Fruit fly (Drosophila melanogaster) whole organism, prepupa: ENCODE data around the gene CG17068.
A peak's percentile ranks its signal among the peaks of the same experiment; 100 is the strongest.
"Not testable (repeated sequence)": the region's sequence is repeated elsewhere in the genome, so short reads cannot be mapped to it uniquely, and the experiment has no call there.

Experiments
- Blimp-1 ChIP-seq: fragments of 200-800 bp; sonication (Bioruptor generic); optimal IDR thresholded peaks from 3 replicates; lab custom pipeline; 2017; ENCODE audit warnings: missing biosample characterization, missing genetic modification characterization, mild to moderate bottlenecking, moderate library complexity, missing genetic modification reagents
- CG10669 ChIP-seq: fragments of 200-800 bp; sonication (Bioruptor generic); optimal IDR thresholded peaks from 3 replicates; lab custom pipeline; 2018; ENCODE audit warnings: missing biosample characterization, mild to moderate bottlenecking, missing genetic modification characterization, moderate library complexity
- CG11294 ChIP-seq: fragments of 200-800 bp; sonication (Bioruptor generic); IDR thresholded peaks from 2 replicates; pipeline ENCODE4 v1.3.6; 2022; ENCODE audit warnings: missing biosample characterization, missing genetic modification characterization
- CG11762 ChIP-seq: fragments of 200-800 bp; sonication (Bioruptor generic); optimal IDR thresholded peaks from 3 replicates; lab custom pipeline; 2016; ENCODE audit warnings: missing biosample characterization, missing genetic modification characterization; ENCODE audit not compliant: insufficient read depth
- CG11902 ChIP-seq: fragments of 200-800 bp; sonication (Bioruptor generic); optimal IDR thresholded peaks from 3 replicates; lab custom pipeline; 2016; ENCODE audit warnings: missing biosample characterization, missing genetic modification characterization
- CG15336 ChIP-seq: fragments of 200-800 bp; sonication (Bioruptor generic); IDR thresholded peaks from 2 replicates; pipeline ENCODE4 v1.3.6; 2022; ENCODE audit warnings: missing biosample characterization, missing genetic modification characterization
- CG1621 ChIP-seq: fragments of 200-800 bp; sonication (Bioruptor generic); optimal IDR thresholded peaks from 3 replicates; lab custom pipeline; 2018; ENCODE audit warnings: missing biosample characterization, mild to moderate bottlenecking, missing genetic modification characterization
- CG3032 ChIP-seq: fragments of 200-800 bp; optimal IDR thresholded peaks from 2 replicates; lab custom pipeline; 2019; ENCODE audit warnings: missing biosample characterization, mild to moderate bottlenecking, missing genetic modification characterization, moderate library complexity
- CG31627 ChIP-seq: fragments of 200-800 bp; sonication (Bioruptor generic); optimal IDR thresholded peaks from 3 replicates; lab custom pipeline; 2016; ENCODE audit warnings: missing biosample characterization, missing genetic modification characterization
- CG32006 ChIP-seq: fragments of 200-800 bp; sonication (Bioruptor generic); optimal IDR thresholded peaks from 3 replicates; lab custom pipeline; 2017; ENCODE audit warnings: missing biosample characterization, mild to moderate bottlenecking, missing genetic modification characterization
- CG34406 ChIP-seq: fragments of 200-800 bp; sonication (Bioruptor generic); optimal IDR thresholded peaks from 3 replicates; lab custom pipeline; 2016; ENCODE audit warnings: missing biosample characterization, missing genetic modification characterization
- CG3919 ChIP-seq: fragments of 200-800 bp; sonication (Bioruptor generic); optimal IDR thresholded peaks from 3 replicates; lab custom pipeline; 2016; ENCODE audit warnings: missing biosample characterization, missing genetic modification characterization
- CG4318 ChIP-seq: fragments of 200-800 bp; sonication (Bioruptor generic); optimal IDR thresholded peaks from 3 replicates; lab custom pipeline; 2017; ENCODE audit warnings: missing biosample characterization, mild to moderate bottlenecking, missing genetic modification characterization
- CG6163 ChIP-seq: fragments of 200-800 bp; sonication (Bioruptor generic); IDR thresholded peaks from 3 replicates; pipeline ENCODE4 v1.3.6; 2022; ENCODE audit warnings: missing biosample characterization, missing genetic modification characterization
- CG6808 ChIP-seq: fragments of 200-800 bp; sonication (Bioruptor generic); optimal IDR thresholded peaks from 3 replicates; lab custom pipeline; 2017; ENCODE audit warnings: missing biosample characterization, missing genetic modification characterization, mild to moderate bottlenecking, moderate library complexity, missing genetic modification reagents
- CG7368 ChIP-seq: fragments of 200-800 bp; sonication (Bioruptor generic); optimal IDR thresholded peaks from 3 replicates; lab custom pipeline; 2016; ENCODE audit warnings: missing biosample characterization, missing genetic modification characterization
- CG8119 ChIP-seq: fragments of 200-800 bp; sonication (Bioruptor generic); IDR thresholded peaks from 3 replicates; pipeline ENCODE4 v1.3.6; 2022; ENCODE audit warnings: missing biosample characterization, missing genetic modification characterization
- CG8319 ChIP-seq: fragments of 200-800 bp; sonication (Bioruptor generic); optimal IDR thresholded peaks from 3 replicates; lab custom pipeline; 2016; ENCODE audit warnings: missing biosample characterization, missing genetic modification characterization
- CG8632 ChIP-seq: fragments of 200-800 bp; sonication (Bioruptor generic); optimal IDR thresholded peaks from 3 replicates; lab custom pipeline; 2016; ENCODE audit warnings: missing biosample characterization, missing genetic modification characterization
- Eip78C ChIP-seq: fragments of 200-800 bp; sonication (Bioruptor generic); peaks from one replicate; lab custom pipeline; 2016; ENCODE audit warnings: missing biosample characterization, missing genetic modification characterization
- Eip93F ChIP-seq: fragments of 200-800 bp; sonication (Bioruptor generic); optimal IDR thresholded peaks from 2 replicates; lab custom pipeline; 2016; ENCODE audit warnings: missing biosample characterization, mild to moderate bottlenecking, missing genetic modification characterization
- Ets21C ChIP-seq: fragments of 200-800 bp; sonication (Bioruptor generic); optimal IDR thresholded peaks from 3 replicates; lab custom pipeline; 2016; ENCODE audit warnings: missing biosample characterization, missing genetic modification characterization
- Ets96B ChIP-seq: fragments of 200-800 bp; optimal IDR thresholded peaks from 2 replicates; lab custom pipeline; 2019; ENCODE audit warnings: missing biosample characterization, mild to moderate bottlenecking, missing genetic modification characterization, moderate library complexity
- Hr38 ChIP-seq: sonication (Bioruptor generic); optimal IDR thresholded peaks from 2 replicates; lab custom pipeline; 2016; ENCODE audit warnings: missing biosample characterization, missing genetic modification characterization
- Hr39 ChIP-seq: fragments of 200-800 bp; sonication (Bioruptor generic); optimal IDR thresholded peaks from 2 replicates; lab custom pipeline; 2016; ENCODE audit warnings: missing biosample characterization, missing genetic modification characterization
- Hr4 ChIP-seq: fragments of 200-800 bp; sonication (Bioruptor generic); optimal IDR thresholded peaks from 3 replicates; lab custom pipeline; 2016; ENCODE audit warnings: missing biosample characterization, missing genetic modification characterization
- Lpt ChIP-seq: fragments of 200-800 bp; sonication (Bioruptor generic); optimal IDR thresholded peaks from 3 replicates; lab custom pipeline; 2016; ENCODE audit warnings: missing biosample characterization, missing genetic modification characterization
- Met ChIP-seq: fragments of 200-800 bp; sonication (Bioruptor generic); optimal IDR thresholded peaks from 3 replicates; lab custom pipeline; 2016; ENCODE audit warnings: missing biosample characterization, missing genetic modification characterization
- Smox ChIP-seq: fragments of 200-800 bp; sonication (Bioruptor generic); optimal IDR thresholded peaks from 3 replicates; lab custom pipeline; 2016; ENCODE audit warnings: missing biosample characterization, missing genetic modification characterization
- Sox15 ChIP-seq: fragments of 200-800 bp; sonication (Bioruptor generic); optimal IDR thresholded peaks from 3 replicates; lab custom pipeline; 2016; ENCODE audit warnings: missing biosample characterization, missing genetic modification characterization
- achi ChIP-seq: fragments of 200-800 bp; sonication (Bioruptor generic); optimal IDR thresholded peaks from 3 replicates; lab custom pipeline; 2016; ENCODE audit warnings: missing biosample characterization, missing genetic modification characterization
- acj6 ChIP-seq: fragments of 200-800 bp; sonication (Bioruptor generic); optimal IDR thresholded peaks from 3 replicates; lab custom pipeline; 2016; ENCODE audit warnings: missing biosample characterization, missing genetic modification characterization
- cyc ChIP-seq: fragments of 200-800 bp; sonication (Bioruptor generic); optimal IDR thresholded peaks from 3 replicates; lab custom pipeline; 2016; ENCODE audit warnings: missing biosample characterization, missing genetic modification characterization
- dac ChIP-seq: fragments of 200-800 bp; sonication (Bioruptor generic); optimal IDR thresholded peaks from 2 replicates; lab custom pipeline; 2017; ENCODE audit warnings: missing biosample characterization, mild to moderate bottlenecking, missing genetic modification characterization
- dsx ChIP-seq: fragments of 200-800 bp; optimal IDR thresholded peaks from 3 replicates; lab custom pipeline; 2019; ENCODE audit warnings: missing biosample characterization, mild to moderate bottlenecking, missing genetic modification characterization, moderate library complexity; ENCODE audit not compliant: poor library complexity, severe bottlenecking
- eg ChIP-seq: fragments of 200-800 bp; sonication (Bioruptor generic); IDR thresholded peaks from 3 replicates; pipeline ENCODE4 v1.3.6; 2022; ENCODE audit warnings: missing biosample characterization, missing genetic modification characterization
- esn ChIP-seq: fragments of 200-800 bp; sonication (Bioruptor generic); optimal IDR thresholded peaks from 2 replicates; lab custom pipeline; 2016; ENCODE audit warnings: missing biosample characterization, mild to moderate bottlenecking, missing genetic modification characterization, moderate library complexity
- fd85E ChIP-seq: fragments of 200-800 bp; sonication (Bioruptor generic); optimal IDR thresholded peaks from 3 replicates; lab custom pipeline; 2016; ENCODE audit warnings: missing biosample characterization, missing genetic modification characterization
- fkh ChIP-seq: fragments of 200-800 bp; sonication (Bioruptor generic); optimal IDR thresholded peaks from 3 replicates; lab custom pipeline; 2017; ENCODE audit warnings: missing biosample characterization, mild to moderate bottlenecking, missing genetic modification characterization, moderate library complexity
- net ChIP-seq: fragments of 200-800 bp; sonication (Bioruptor generic); optimal IDR thresholded peaks from 3 replicates; lab custom pipeline; 2016; ENCODE audit warnings: missing biosample characterization, missing genetic modification characterization
- pdm3 ChIP-seq: fragments of 200-800 bp; sonication (Bioruptor generic); optimal IDR thresholded peaks from 3 replicates; lab custom pipeline; 2016; ENCODE audit warnings: missing biosample characterization, missing genetic modification characterization
- spab ChIP-seq: fragments of 200-800 bp; sonication (Bioruptor generic); optimal IDR thresholded peaks from 2 replicates; lab custom pipeline; 2017; ENCODE audit warnings: missing biosample characterization, mild to moderate bottlenecking, missing genetic modification characterization, missing genetic modification reagents
- ss ChIP-seq, 2 experiments: fragments of 200-800 bp; sonication (Bioruptor generic); optimal IDR thresholded peaks; 2 replicates in 1 of 2; 3 replicates in 1 of 2; lab custom pipeline; 2017 to 2018; ENCODE audit warnings: mild to moderate bottlenecking in 2 of 2, missing biosample characterization in 2 of 2, missing genetic modification characterization in 2 of 2, moderate library complexity in 1 of 2
- topi ChIP-seq: fragments of 200-800 bp; sonication (Bioruptor generic); optimal IDR thresholded peaks from 3 replicates; lab custom pipeline; 2016; ENCODE audit warnings: missing biosample characterization, missing genetic modification characterization

The CG17068 gene

DNA sequence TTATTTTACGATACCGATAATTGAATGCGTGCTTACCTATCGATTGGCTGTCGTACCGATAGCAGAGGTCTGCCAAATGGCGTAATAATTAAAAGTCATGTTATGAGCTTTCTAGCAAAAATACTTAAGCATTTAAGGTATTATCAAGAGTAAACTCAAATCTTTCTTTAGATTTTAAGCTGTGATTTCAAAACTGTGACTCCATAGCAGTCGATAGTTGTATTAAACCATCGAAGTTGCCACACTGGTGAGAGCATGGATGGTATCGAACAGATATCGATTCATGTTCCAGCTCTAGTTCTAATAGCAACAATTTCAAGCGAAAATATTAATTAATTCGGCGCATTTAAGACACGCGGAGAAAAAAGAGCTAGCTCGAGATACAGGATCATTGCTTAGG lies at the start of gene CG17068, which contains the start of gene Rab10:
Gene CG17068, minus strand, starts transcription at position 25 of the 400 bp plus-strand sequence.
Gene Rab10, plus strand, starts transcription at position 270 of the 400 bp plus-strand sequence.
- TF ChIP-seq Blimp-1 (GFP tag; lab: Kevin White, UChicago) = no peak
- peak; percentile 58 for TF ChIP-seq Eip78C (GFP tag; lab: Kevin White, UChicago)
- TF ChIP-seq Met (GFP tag; lab: Kevin White, UChicago) = peak; percentile 4
- peak; percentile 28 for TF ChIP-seq CG3032 (tag; lab: Kevin White, UChicago)
- TF ChIP-seq CG6808 (GFP tag; lab: Kevin White, UChicago) = no peak
- TF ChIP-seq Hr39 (GFP tag; lab: Kevin White, UChicago) = peak; percentile 10
- no peak for TF ChIP-seq CG6163
- peak; percentile 4 for TF ChIP-seq achi (GFP tag; lab: Kevin White, UChicago)
- peak; percentile 13 for TF ChIP-seq esn (GFP tag; lab: Kevin White, UChicago)
- no peak for TF ChIP-seq CG11294 (GFP tag; lab: Robert Waterston, UW)
- no peak for TF ChIP-seq dac (GFP tag; lab: Kevin White, UChicago)

DNA sequence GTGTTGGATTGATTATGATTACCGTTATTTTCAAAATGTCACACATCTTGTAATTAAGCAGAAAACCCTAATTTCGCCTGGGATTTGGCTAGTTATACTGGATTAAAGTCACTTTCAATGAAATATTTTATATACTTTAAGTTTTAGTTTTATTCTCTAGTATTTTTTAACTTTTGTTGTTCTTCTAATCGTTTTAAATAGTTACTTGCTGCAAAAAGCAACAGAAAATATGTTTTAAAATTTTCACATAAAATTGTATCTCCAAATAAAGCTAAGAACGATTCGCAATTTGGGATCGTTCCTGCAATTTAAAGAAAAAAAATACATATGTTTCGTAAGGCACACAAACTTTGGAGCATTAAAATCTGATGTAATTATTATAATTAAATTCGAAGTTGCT lies 18.8 kb upstream of the CG17068 start, which contains the start of gene Inx6:
Gene Inx6, minus strand, starts transcription at position 101 of the 400 bp plus-strand sequence.
- TF ChIP-seq CG15336 (GFP tag; lab: Robert Waterston, UW) (no peak), dsx (GFP tag; lab: Kevin White, UChicago) (no peak), Lpt (GFP tag; lab: Kevin White, UChicago) (no peak), Hr4 (no peak), fkh (GFP tag; lab: Kevin White, UChicago) (no peak), CG4318 (GFP tag; lab: Kevin White, UChicago) (no peak), eg (GFP tag; lab: Robert Waterston, UW) (no peak), net (no peak), CG8119 (GFP tag; lab: Robert Waterston, UW) (no peak), spab (GFP tag; lab: Kevin White, UChicago) (no peak), topi (GFP tag; lab: Kevin White, UChicago) (no peak), CG7368 (no peak), cyc (GFP tag; lab: Kevin White, UChicago) (no peak)

DNA sequence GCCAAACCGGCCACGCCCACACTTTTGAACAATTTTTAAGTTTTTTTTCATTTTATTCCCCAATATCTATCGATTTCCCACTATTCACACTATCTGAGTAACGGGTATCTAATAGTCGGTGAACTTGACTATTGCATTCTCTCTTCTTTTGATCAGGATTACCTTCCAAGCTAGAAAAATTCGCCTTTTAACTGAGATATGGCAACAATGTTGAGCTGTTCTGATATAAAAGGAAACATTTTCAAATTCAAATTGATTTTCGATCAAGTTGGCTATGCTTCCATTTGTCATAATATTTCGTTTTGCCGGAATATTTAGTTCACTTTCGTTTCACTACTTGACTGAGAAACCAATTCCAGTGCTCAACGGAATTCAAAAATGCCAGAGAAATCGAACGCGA lies 8.0 kb upstream of the CG17068 start, which contains the start of gene CG42577:
Gene CG42577, plus strand, starts transcription at position 301 of the 400 bp plus-strand sequence.
- TF ChIP-seq CG3032 (tag; lab: Kevin White, UChicago); CG4318 (GFP tag; lab: Kevin White, UChicago); pdm3 (GFP tag; lab: Kevin White, UChicago): not testable (repeated sequence)

DNA sequence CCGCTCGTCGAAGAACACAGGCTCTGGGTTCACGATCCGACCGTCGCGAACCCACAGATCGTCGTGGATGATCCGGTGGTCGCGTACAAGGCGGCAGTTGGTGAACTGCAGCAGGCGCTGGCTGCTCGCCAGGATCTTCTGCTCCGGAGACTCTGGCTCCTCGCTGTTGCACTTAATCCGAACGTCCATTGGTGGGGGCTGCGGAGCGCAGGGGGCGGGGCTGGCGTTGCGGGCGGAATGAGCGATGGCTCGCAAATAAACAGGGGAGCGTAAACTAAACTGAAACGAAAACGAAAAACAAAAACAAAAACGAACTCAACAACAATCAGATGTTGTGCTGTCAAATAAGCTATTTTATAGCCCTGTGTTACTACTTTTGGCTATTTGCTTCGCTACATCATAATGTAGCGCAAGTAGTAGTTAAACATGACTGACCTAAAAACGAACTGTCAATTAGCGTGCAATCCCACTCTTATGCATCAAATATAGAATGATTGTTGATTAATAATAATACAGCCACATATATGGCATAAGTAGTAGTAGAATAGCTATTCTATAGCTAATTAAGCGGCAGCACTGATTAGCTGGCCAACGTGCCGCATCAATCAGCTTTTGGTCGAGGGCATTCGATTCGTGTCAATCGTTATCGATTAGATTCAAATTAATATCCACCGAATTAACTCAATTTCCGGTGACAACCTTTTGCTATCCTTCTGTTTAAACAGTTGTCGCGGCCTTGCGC lies 6.1 kb upstream of the CG17068 start, which contains the start of gene CG17065:
Gene CG17065, minus strand, starts transcription at position 351 of the 742 bp plus-strand sequence.
- no peak for TF ChIP-seq Ets21C (GFP tag; lab: Kevin White, UChicago)
- peak; percentile 31 for TF ChIP-seq Hr39 (GFP tag; lab: Kevin White, UChicago)
- TF ChIP-seq eg (GFP tag; lab: Robert Waterston, UW) = no peak
- TF ChIP-seq Ets96B (tag; lab: Kevin White, UChicago) = peak; percentile 25
- no peak for TF ChIP-seq CG10669 (GFP tag; lab: Kevin White, UChicago)
- no peak for TF ChIP-seq CG1621 (tag; lab: Kevin White, UChicago)
- no peak for TF ChIP-seq ss (GFP tag; optimal IDR thresholded peaks at IDR 0.05; lab: Kevin White, UChicago)
- TF ChIP-seq topi (GFP tag; lab: Kevin White, UChicago) = peak; percentile 16
- TF ChIP-seq CG32006 (GFP tag; lab: Kevin White, UChicago) = peak; percentile 25
- no peak for TF ChIP-seq Smox
- no peak for TF ChIP-seq Hr38 (GFP tag; lab: Kevin White, UChicago)
- no peak for TF ChIP-seq CG34406
- TF ChIP-seq acj6 = peak; percentile 1
- TF ChIP-seq fd85E = no peak
- no peak for TF ChIP-seq CG11902 (GFP tag; lab: Kevin White, UChicago)
- no peak for TF ChIP-seq Eip93F
- TF ChIP-seq esn (GFP tag; lab: Kevin White, UChicago) = no peak
- peak; percentile 29 for TF ChIP-seq CG31627 (GFP tag; lab: Kevin White, UChicago)
- TF ChIP-seq Sox15 (GFP tag; lab: Kevin White, UChicago) = no peak
- peak; percentile 12 for TF ChIP-seq CG3919 (GFP tag; lab: Kevin White, UChicago)
- no peak for TF ChIP-seq CG8319 (GFP tag; lab: Kevin White, UChicago)
- TF ChIP-seq CG11762 (GFP tag; lab: Kevin White, UChicago) = no peak
- no peak for TF ChIP-seq Lpt (GFP tag; lab: Kevin White, UChicago)
- no peak for TF ChIP-seq CG8632 (GFP tag; lab: Kevin White, UChicago)
- TF ChIP-seq CG8119 (GFP tag; lab: Robert Waterston, UW) = no peak
